Worm (Caenorhabditis elegans): ENCODE results near the gene erd-2.2.

DNA sequence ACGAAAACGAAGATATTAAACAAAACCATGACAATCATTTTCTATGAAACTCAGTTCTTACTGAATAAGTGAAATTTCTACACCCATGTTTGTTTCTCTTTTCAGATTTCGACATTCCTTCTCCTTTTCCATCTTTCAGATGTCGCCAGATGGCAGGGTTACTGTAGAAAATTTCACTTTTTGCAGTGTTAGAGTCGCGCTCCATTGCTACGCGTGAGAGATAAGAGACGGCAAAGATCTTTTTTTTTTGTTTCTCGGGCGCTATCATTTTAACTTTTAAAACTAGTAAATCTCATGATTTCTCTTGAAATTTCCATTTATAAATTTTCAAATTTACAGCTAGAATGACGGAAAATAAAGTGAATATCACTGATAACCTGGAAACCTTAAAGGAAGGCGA, 28.6 kb upstream of the erd-2.2 start, which contains the start of the genes mig-21 and F01F1.2:
- no peak for TF ChIP-seq peb-1 (tag; optimal IDR thresholded peaks at IDR 0.05)
- no peak for TF ChIP-seq ztf-11 (tag; optimal IDR thresholded peaks at IDR 0.05)
- TF ChIP-seq egl-27 (tag; optimal IDR thresholded peaks at IDR 0.05), result no peak
- TF ChIP-seq lsy-2 (tag; optimal IDR thresholded peaks at IDR 0.05), result peak in 1 of 2 experiments; percentile 76
- TF ChIP-seq dmd-4 (tag; optimal IDR thresholded peaks at IDR 0.05), result no peak
- no peak for TF ChIP-seq nhr-6 (tag; optimal IDR thresholded peaks at IDR 0.05)
- no peak for TF ChIP-seq ama-1 (optimal IDR thresholded peaks at IDR 0.05)
- TF ChIP-seq zag-1 (tag; optimal IDR thresholded peaks at IDR 0.05), result no peak
- no peak for TF ChIP-seq snpc-4 (tag; optimal IDR thresholded peaks at IDR 0.05)
- no peak for TF ChIP-seq lin-39 (tag; optimal IDR thresholded peaks at IDR 0.05)
- TF ChIP-seq mbf-1 (tag; optimal IDR thresholded peaks at IDR 0.05), result no peak
